Worm (Caenorhabditis elegans): ENCODE measurements around the gene F55B11.7.
"Not testable (repeated sequence)": the region's sequence is repeated elsewhere in the genome, so short reads cannot be mapped to it uniquely, and the experiment has no call there.

Gene F55B11.7

DNA sequence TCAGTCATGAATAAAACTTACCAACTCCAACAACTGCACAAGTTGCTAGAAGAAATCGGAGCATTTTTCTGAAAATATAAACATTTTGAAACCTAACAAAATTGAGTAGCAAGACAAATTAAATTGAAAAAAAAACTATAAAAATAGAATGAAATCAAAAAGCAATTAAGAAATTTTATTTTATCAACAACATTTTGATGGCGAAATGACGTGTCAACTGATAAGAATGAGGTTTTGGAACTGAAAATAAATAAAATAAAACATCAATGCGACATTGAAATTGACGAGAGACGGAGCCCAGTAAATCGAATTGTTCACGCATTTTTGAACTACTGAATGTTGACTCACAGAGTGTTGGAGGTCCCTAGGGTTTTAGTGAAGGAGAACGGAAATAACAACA is 9.0 kb upstream of the F55B11.7 start, which contains the start of gene F55B11.4:
Gene F55B11.4, minus strand, starts transcription at position 68 of the 400 bp plus-strand sequence.
- no peak for TF ChIP-seq nhr-12 (tag; optimal IDR thresholded peaks at IDR 0.05)
- TF ChIP-seq lsy-2 (tag; optimal IDR thresholded peaks at IDR 0.05) = no peak
- TF ChIP-seq hlh-1 (tag; optimal IDR thresholded peaks at IDR 0.05) = no peak
- TF ChIP-seq mls-2 (tag; optimal IDR thresholded peaks at IDR 0.05) = no peak
- TF ChIP-seq bed-3 (GFP tag; optimal IDR thresholded peaks at IDR 0.05) = no peak
- no peak for TF ChIP-seq mab-5 (tag; optimal IDR thresholded peaks at IDR 0.05)
- TF ChIP-seq lin-32 (GFP tag; optimal IDR thresholded peaks at IDR 0.05) = no peak
- no peak for TF ChIP-seq nhr-2 (tag; optimal IDR thresholded peaks at IDR 0.05)
- TF ChIP-seq sptf-1 (tag; optimal IDR thresholded peaks at IDR 0.05) = no peak
- TF ChIP-seq ztf-11 (tag; optimal IDR thresholded peaks at IDR 0.05) = no peak
- TF ChIP-seq blmp-1 (tag; optimal IDR thresholded peaks at IDR 0.05) = no peak
- no peak for TF ChIP-seq lin-13 (tag; optimal IDR thresholded peaks at IDR 0.05)
- no peak for TF ChIP-seq unc-120 (tag; optimal IDR thresholded peaks at IDR 0.05; ENCODE audit: poor library complexity, severe bottlenecking)
- no peak for TF ChIP-seq ceh-83 (GFP tag; optimal IDR thresholded peaks at IDR 0.05)
- TF ChIP-seq ham-2 (GFP tag; optimal IDR thresholded peaks at IDR 0.05) = no peak
- TF ChIP-seq unc-62 (GFP tag; optimal IDR thresholded peaks at IDR 0.05) = no peak
- TF ChIP-seq elt-3 (tag; optimal IDR thresholded peaks at IDR 0.05) = no peak
- TF ChIP-seq M03D4.4 (tag; optimal IDR thresholded peaks at IDR 0.05) = no peak
- TF ChIP-seq tbx-8 (GFP tag; optimal IDR thresholded peaks at IDR 0.05) = no peak

DNA sequence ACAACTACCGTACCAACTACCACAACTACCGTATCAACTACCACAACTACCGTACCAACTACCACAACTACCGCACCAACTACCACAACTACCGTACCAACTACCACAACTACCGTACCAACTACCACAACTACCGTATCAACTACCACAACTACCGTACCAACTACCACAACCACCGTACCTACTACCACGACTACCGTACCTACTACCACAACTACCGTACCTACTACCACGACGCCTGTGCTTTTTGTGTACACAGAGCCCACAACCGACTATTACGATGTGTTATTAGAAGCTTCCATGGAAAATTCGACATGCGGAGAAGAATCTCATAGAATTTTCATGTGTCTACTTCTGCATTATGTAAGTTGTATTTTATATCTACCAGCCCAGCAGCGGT is 5.6 kb upstream of the F55B11.7 start, which contains the start of gene F55B11.5:
Gene F55B11.5, plus strand, starts transcription at position 301 of the 400 bp plus-strand sequence.
- TF ChIP-seq elt-3 (tag; optimal IDR thresholded peaks at IDR 0.05); unc-39 (tag; optimal IDR thresholded peaks at IDR 0.05); ceh-83 (GFP tag; optimal IDR thresholded peaks at IDR 0.05): not testable (repeated sequence)

DNA sequence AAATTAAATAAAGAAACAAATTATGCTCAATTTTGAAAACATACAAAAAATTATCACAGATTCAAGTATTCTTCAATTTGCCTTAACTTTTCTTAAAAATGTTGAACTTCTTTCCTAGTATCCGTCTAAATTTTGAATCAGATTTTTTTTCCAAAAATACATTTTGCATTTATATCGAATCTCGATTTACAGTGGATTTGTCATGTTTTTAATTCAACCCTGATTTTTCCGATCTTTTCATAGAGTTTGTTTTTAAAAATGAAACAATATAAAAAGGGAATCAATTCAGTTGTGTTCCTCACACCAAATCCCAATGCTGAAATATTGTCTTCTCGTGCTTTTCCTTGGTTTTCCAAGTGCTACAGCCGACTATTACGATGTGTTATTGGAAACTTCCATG is 2.6 kb upstream of the F55B11.7 start, which contains the start of gene F55B11.3:
Gene F55B11.3, plus strand, starts transcription at position 301 of the 400 bp plus-strand sequence.
- no peak for TF ChIP-seq ces-1 (GFP tag; optimal IDR thresholded peaks at IDR 0.05)
- no peak for TF ChIP-seq elt-3 (tag; optimal IDR thresholded peaks at IDR 0.05)
- no peak for TF ChIP-seq nhr-12 (tag; optimal IDR thresholded peaks at IDR 0.05)
- no peak for TF ChIP-seq pha-4 (tag; optimal IDR thresholded peaks at IDR 0.05)
- no peak for TF ChIP-seq flh-1 (GFP tag; optimal IDR thresholded peaks at IDR 0.05)
- no peak for TF ChIP-seq mab-5 (tag; optimal IDR thresholded peaks at IDR 0.05)
- TF ChIP-seq ceh-43 (GFP tag; optimal IDR thresholded peaks at IDR 0.05) = no peak
- no peak for TF ChIP-seq unc-120 (tag; optimal IDR thresholded peaks at IDR 0.05; ENCODE audit: poor library complexity, severe bottlenecking)
- TF ChIP-seq ceh-83 (GFP tag; optimal IDR thresholded peaks at IDR 0.05) = no peak
- no peak for TF ChIP-seq ceh-39 (tag; optimal IDR thresholded peaks at IDR 0.05)
- no peak for TF ChIP-seq hlh-1 (tag; optimal IDR thresholded peaks at IDR 0.05)

DNA sequence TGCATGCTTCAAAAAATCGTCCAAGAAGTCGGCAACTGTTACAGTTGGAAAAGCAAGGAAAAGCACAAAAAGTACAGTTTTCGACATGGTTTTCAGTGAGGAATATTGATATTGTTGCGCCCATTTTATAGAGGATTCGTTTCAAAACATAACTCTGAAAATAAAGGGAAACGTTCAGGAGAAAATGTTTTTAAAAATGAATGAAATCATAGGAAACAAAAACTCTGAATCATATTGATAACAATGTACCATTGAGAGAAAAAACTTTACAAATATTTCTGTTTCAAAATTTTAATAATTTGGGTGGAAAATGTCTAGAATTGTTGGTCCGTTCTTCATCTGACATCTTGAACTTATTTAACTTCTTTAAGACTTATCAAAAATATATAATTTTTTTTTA is 1.4 kb upstream of the F55B11.7 start, which contains the start of gene F55B11.2:
Gene F55B11.2, minus strand, starts transcription at position 101 of the 400 bp plus-strand sequence.
- TF ChIP-seq ces-1 (GFP tag; optimal IDR thresholded peaks at IDR 0.05) (no peak), nhr-12 (tag; optimal IDR thresholded peaks at IDR 0.05) (no peak), nhr-237 (tag; optimal IDR thresholded peaks at IDR 0.05) (no peak), unc-120 (tag; optimal IDR thresholded peaks at IDR 0.05; ENCODE audit: poor library complexity, severe bottlenecking) (no peak), mab-5 (tag; optimal IDR thresholded peaks at IDR 0.05) (no peak), lin-13 (tag; optimal IDR thresholded peaks at IDR 0.05) (no peak), ceh-83 (GFP tag; optimal IDR thresholded peaks at IDR 0.05) (no peak)

DNA sequence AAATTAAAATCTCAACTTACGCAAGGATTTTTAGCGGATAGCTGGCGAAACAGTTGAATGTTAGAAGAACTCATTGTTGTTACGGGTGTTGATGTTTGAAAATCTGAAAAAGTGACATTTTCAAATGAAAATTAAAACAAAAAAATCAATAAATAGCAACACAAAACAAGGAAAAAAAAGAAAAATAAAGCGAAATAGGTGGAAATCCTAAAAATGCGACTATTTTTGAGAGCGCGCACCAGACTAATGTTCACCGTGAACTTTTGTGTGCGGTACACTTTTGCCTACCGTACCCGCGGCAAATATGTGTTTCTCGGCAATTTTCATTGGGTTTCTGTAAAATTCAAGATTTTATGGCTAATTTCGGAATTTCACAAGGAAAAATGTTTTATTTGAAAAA is 4.7 kb downstream of the F55B11.7 start, which contains the start of gene F55B11.6:
Gene F55B11.6, minus strand, starts transcription at position 101 of the 400 bp plus-strand sequence.
- TF ChIP-seq sptf-1 (tag; optimal IDR thresholded peaks at IDR 0.05) (no peak), elt-1 (tag; optimal IDR thresholded peaks at IDR 0.05; ENCODE audit: borderline replicate concordance, insufficient read depth) (no peak), pha-4 (tag; optimal IDR thresholded peaks at IDR 0.05) (no peak), sem-2 (GFP tag; optimal IDR thresholded peaks at IDR 0.05) (no peak), unc-39 (tag; optimal IDR thresholded peaks at IDR 0.05) (no peak), bed-3 (GFP tag; optimal IDR thresholded peaks at IDR 0.05) (no peak), hlh-1 (tag; optimal IDR thresholded peaks at IDR 0.05) (no peak), mab-5 (tag; optimal IDR thresholded peaks at IDR 0.05) (no peak), lsy-2 (tag; optimal IDR thresholded peaks at IDR 0.05) (no peak)

DNA sequence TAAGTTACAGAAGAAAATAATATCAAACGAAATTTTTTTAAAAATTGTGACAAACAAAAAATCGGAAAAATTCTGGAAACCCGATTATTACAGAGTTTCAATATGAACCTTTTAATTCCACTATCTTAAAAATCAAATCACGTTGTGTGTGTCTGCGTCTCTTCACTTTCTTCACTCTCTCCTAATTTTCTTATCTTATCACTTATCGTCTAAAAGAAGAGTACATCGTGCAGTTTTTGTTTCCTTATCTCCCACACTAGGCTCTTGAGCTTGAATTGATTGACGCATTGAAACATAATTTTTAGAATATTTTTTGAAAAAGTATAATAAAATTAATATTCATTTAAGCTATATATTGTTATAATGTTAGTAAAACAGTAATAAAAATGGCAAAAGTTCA is 7.6 kb downstream of the F55B11.7 start:
- TF ChIP-seq M03D4.4 (tag; optimal IDR thresholded peaks at IDR 0.05) (no peak), nhr-28 (tag; optimal IDR thresholded peaks at IDR 0.05) (no peak), unc-120 (tag; optimal IDR thresholded peaks at IDR 0.05; ENCODE audit: poor library complexity, severe bottlenecking) (no peak), nhr-237 (tag; optimal IDR thresholded peaks at IDR 0.05) (no peak), ceh-83 (GFP tag; optimal IDR thresholded peaks at IDR 0.05) (no peak), snpc-4 (tag; optimal IDR thresholded peaks at IDR 0.05) (no peak), ceh-39 (tag; optimal IDR thresholded peaks at IDR 0.05) (no peak), cnd-1 (tag; optimal IDR thresholded peaks at IDR 0.05) (no peak), ces-1 (GFP tag; optimal IDR thresholded peaks at IDR 0.05) (no peak), sem-2 (GFP tag; optimal IDR thresholded peaks at IDR 0.05) (no peak), lsy-2 (tag; optimal IDR thresholded peaks at IDR 0.05) (no peak), nhr-12 (tag; optimal IDR thresholded peaks at IDR 0.05) (no peak), sptf-1 (tag; optimal IDR thresholded peaks at IDR 0.05) (no peak), pha-4 (tag; optimal IDR thresholded peaks at IDR 0.05) (no peak), elt-3 (tag; optimal IDR thresholded peaks at IDR 0.05) (no peak), blmp-1 (tag; optimal IDR thresholded peaks at IDR 0.05) (no peak), hlh-1 (tag; optimal IDR thresholded peaks at IDR 0.05) (no peak), ztf-11 (tag; optimal IDR thresholded peaks at IDR 0.05) (no peak), unc-62 (GFP tag; optimal IDR thresholded peaks at IDR 0.05) (no peak), bed-3 (GFP tag; optimal IDR thresholded peaks at IDR 0.05) (no peak)

All from whole organism, mixed stage, embryonic.